Worm (Caenorhabditis elegans): Measurements from ENCODE around the gene Y37E11B.2.

DNA sequence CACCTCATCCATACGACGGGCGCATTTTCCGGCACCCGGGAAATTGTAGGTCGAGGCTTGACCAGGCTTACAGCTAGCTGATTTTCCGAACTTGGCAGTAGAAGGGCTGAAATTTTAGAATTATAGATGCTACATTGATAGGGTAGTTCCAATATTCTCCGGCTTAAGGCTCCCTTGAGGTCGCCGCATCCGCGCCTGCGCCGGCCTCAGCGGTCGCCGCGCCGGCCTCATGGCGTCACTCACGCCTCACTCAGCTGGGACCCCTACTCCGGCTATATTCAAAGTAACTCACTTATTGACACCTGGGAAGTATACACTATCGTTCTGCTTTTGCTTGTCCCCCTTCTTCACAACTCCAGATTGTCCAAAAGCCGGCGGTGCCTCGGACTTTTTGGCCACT is 25.8 kb downstream of the Y37E11B.2 start:
- TF ChIP-seq efl-1 (GFP tag; optimal IDR thresholded peaks at IDR 0.05) (no peak), nfya-2 (GFP tag; IDR thresholded peaks at IDR 0.05) (no peak), F55B11.4 (tag; optimal IDR thresholded peaks at IDR 0.05; ENCODE audit: borderline replicate concordance, insufficient read depth) (no peak), sptf-2 (GFP tag; optimal IDR thresholded peaks at IDR 0.05) (no peak), B0019.2 (GFP tag; conservative IDR thresholded peaks at IDR 0.05) (no peak), unc-62 (GFP tag; optimal IDR thresholded peaks at IDR 0.05) (no peak), dpl-1 (GFP tag; optimal IDR thresholded peaks at IDR 0.05) (no peak), zim-3 (tag; optimal IDR thresholded peaks at IDR 0.05) (no peak), ama-1 (optimal IDR thresholded peaks at IDR 0.05) (no peak), ama-1 (GFP tag; optimal IDR thresholded peaks at IDR 0.05) (no peak), Y56A3A.18 (GFP tag; IDR thresholded peaks at IDR 0.05) (no peak)

All from whole organism, young adult.